Fruit fly (Drosophila melanogaster): ENCODE measurements around the gene CG5909.

DNA sequence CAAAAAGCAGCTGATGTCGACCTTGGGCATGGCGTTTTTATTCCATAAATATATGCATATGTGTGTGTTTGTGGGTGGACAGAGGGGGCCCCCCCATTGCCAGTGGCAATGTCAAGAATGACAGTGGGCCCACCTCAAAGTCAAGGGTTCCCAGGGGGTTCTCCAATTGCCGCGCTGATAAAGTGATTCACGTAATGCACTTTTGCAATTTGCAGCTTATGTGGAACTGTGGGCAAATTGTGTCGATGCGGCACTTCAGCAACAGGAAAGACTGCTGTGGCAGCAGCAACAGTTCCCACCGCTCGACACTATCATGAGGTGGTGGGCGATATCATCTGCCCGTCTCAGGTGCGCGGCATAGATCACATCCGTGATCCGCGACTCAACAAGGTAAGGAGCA lies 7.0 kb upstream of the CG5909 start:
- no peak for TF ChIP-seq Mnt (GFP tag; optimal IDR thresholded peaks at IDR 0.05)
- TF ChIP-seq kay (GFP tag; ENCODE audit: borderline replicate concordance): no peak
- TF ChIP-seq pad (GFP tag; optimal IDR thresholded peaks at IDR 0.05): no peak
- TF ChIP-seq cnc (optimal IDR thresholded peaks at IDR 0.05): no peak
- no peak for TF ChIP-seq CG12768 (GFP tag; optimal IDR thresholded peaks at IDR 0.05)

Data from whole organism, adult.